Fruit fly (Drosophila melanogaster): Measurements from ENCODE around the gene CG13643.
A peak's percentile ranks its signal among the peaks of the same experiment; 100 is the strongest.

CG13643 gene

dm6 chr3R:24851429-24851828 is 54.4 kb downstream of the CG13643 start, which contains the start of gene Nct (continued):
- TF ChIP-seq CG4404 (GFP tag; IDR thresholded peaks at IDR 0.05) (no peak), trh (GFP tag; optimal IDR thresholded peaks at IDR 0.05) (no peak), sens (GFP tag) (no peak), Side (GFP tag; optimal IDR thresholded peaks at IDR 0.05) (no peak), gfzf (GFP tag; optimal IDR thresholded peaks at IDR 0.05) (peak; percentile 75), Scr (GFP tag; IDR thresholded peaks at IDR 0.05; ENCODE audit: partially characterized antibody) (peak; percentile 25; the same call in 1 of the 2 replicates), Sry-β (GFP tag; optimal IDR thresholded peaks at IDR 0.05) (no peak), CG14710 (tag; optimal IDR thresholded peaks at IDR 0.05) (peak; percentile 38), Bteb2 (GFP tag; optimal IDR thresholded peaks at IDR 0.05) (no peak), MESR4 (GFP tag; optimal IDR thresholded peaks at IDR 0.05) (peak; percentile 68), E2f2 (GFP tag; IDR thresholded peaks at IDR 0.05) (peak; percentile 72), YL-1 (GFP tag; optimal IDR thresholded peaks at IDR 0.05) (peak; percentile 43), Dp (GFP tag; optimal IDR thresholded peaks at IDR 0.05) (peak; percentile 60), Nf-YA (GFP tag; IDR thresholded peaks at IDR 0.05) (no peak), fru (optimal IDR thresholded peaks at IDR 0.05) (no peak), Bgb (GFP tag; IDR thresholded peaks at IDR 0.05; ENCODE audit: partially characterized antibody) (no peak), hb (GFP tag; IDR thresholded peaks at IDR 0.05; ENCODE audit: partially characterized antibody) (no peak), pzg (GFP tag; optimal IDR thresholded peaks at IDR 0.05) (peak; percentile 53), CG14014 (GFP tag; IDR thresholded peaks at IDR 0.05) (no peak), gem (tag; optimal IDR thresholded peaks at IDR 0.05) (no peak), kay (GFP tag; optimal IDR thresholded peaks at IDR 0.05) (peak; percentile 1), Dref (GFP tag; IDR thresholded peaks at IDR 0.05) (no peak), Stat92E (GFP tag; optimal IDR thresholded peaks at IDR 0.05) (peak in 1 of 3 experiments; percentile 22), CG2116 (GFP tag; optimal IDR thresholded peaks at IDR 0.05) (peak; percentile 7), Sox100B (GFP tag; optimal IDR thresholded peaks at IDR 0.05) (no peak), CG2202 (tag; optimal IDR thresholded peaks at IDR 0.05) (no peak)

- TF ChIP-seq CG7928 (GFP tag; optimal IDR thresholded peaks at IDR 0.05) (peak; percentile 29), CG7987 (GFP tag; optimal IDR thresholded peaks at IDR 0.05) (peak; percentile 35), Sry-β (GFP tag; optimal IDR thresholded peaks at IDR 0.05) (no peak), Xbp1 (GFP tag; optimal IDR thresholded peaks at IDR 0.05) (peak; percentile 84), CG17385 (GFP tag; optimal IDR thresholded peaks at IDR 0.05) (peak; percentile 63), CG3407 (GFP tag; optimal IDR thresholded peaks at IDR 0.05) (no peak), Dip2 (GFP tag; IDR thresholded peaks at IDR 0.05) (no peak), CG9215 (GFP tag; IDR thresholded peaks at IDR 0.05) (peak; percentile 64; the same call in 1 of the 2 replicates), CG12071 (GFP tag; optimal IDR thresholded peaks at IDR 0.05) (no peak), Abd-B (GFP tag; optimal IDR thresholded peaks at IDR 0.05) (peak; percentile 27), Elba2 (GFP tag; optimal IDR thresholded peaks at IDR 0.05) (peak; percentile 10), CG18476 (GFP tag; optimal IDR thresholded peaks at IDR 0.05) (peak; percentile 48), HLH3B (GFP tag; IDR thresholded peaks at IDR 0.05) (peak; percentile 65), CG13296 (GFP tag; optimal IDR thresholded peaks at IDR 0.05) (no peak), Ssrp (tag; optimal IDR thresholded peaks at IDR 0.05) (no peak), CG31224 (GFP tag; IDR thresholded peaks at IDR 0.05) (peak; percentile 39; the same call in 1 of the 2 replicates), CG10431 (GFP tag; optimal IDR thresholded peaks at IDR 0.05) (no peak), CG6791 (GFP tag; IDR thresholded peaks at IDR 0.05; ENCODE audit: partially characterized antibody) (peak; percentile 88), tgo (GFP tag; IDR thresholded peaks at IDR 0.05) (no peak), fd96Cb (tag; optimal IDR thresholded peaks at IDR 0.05) (peak; percentile 12), crc (GFP tag; optimal IDR thresholded peaks at IDR 0.05) (peak; percentile 5), CG14014 (GFP tag; IDR thresholded peaks at IDR 0.05) (peak; percentile 67), NfI (GFP tag; optimal IDR thresholded peaks at IDR 0.05) (peak; percentile 77), Doc3 (GFP tag; IDR thresholded peaks at IDR 0.05; ENCODE audit: partially characterized antibody) (peak; percentile 47; the same call in 1 of the 3 replicates), CG3847 (GFP tag; IDR thresholded peaks at IDR 0.05) (peak; percentile 96), CG14965 (GFP tag; optimal IDR thresholded peaks at IDR 0.05; ENCODE audit: borderline replicate concordance) (peak; percentile 33), mirr (GFP tag; optimal IDR thresholded peaks at IDR 0.05) (peak; percentile 32)
Measured at dm6 chr3R:24850420-24850819, 55.4 kb downstream of the CG13643 start, which contains the start of gene CG7006. TSS of gene CG7006 (plus strand) at chr3R:24850627.
